Worm (Caenorhabditis elegans): Measurements from ENCODE around the gene Y61A9LA.1.

Y61A9LA.1 gene

ce11 chrV:4615802-4616201 is 30.7 kb downstream of the Y61A9LA.1 start, which contains the start of the genes Y61A9LA.10 and F54D11.4:
Y61A9LA.10 (minus strand) TSS chrV:4615817.
F54D11.4 (plus strand) TSS chrV:4616151.
- TF ChIP-seq nfya-1 (tag; optimal IDR thresholded peaks at IDR 0.05), result peak; percentile 13
- TF ChIP-seq unc-86 (tag; optimal IDR thresholded peaks at IDR 0.05), result peak; percentile 42
- TF ChIP-seq mec-3 (tag; optimal IDR thresholded peaks at IDR 0.05; ENCODE audit: borderline replicate concordance), result no peak
- TF ChIP-seq ceh-34 (tag; optimal IDR thresholded peaks at IDR 0.05), result no peak
- TF ChIP-seq unc-42 (tag; optimal IDR thresholded peaks at IDR 0.05), result peak; percentile 4
- peak; percentile 13 for TF ChIP-seq npax-4 (tag; optimal IDR thresholded peaks at IDR 0.05)
- TF ChIP-seq fkh-10 (GFP tag; optimal IDR thresholded peaks at IDR 0.05), result no peak
- TF ChIP-seq ceh-48 (tag; optimal IDR thresholded peaks at IDR 0.05), result peak; percentile 25
- no peak for TF ChIP-seq tbx-2 (tag; optimal IDR thresholded peaks at IDR 0.05)
- TF ChIP-seq syd-9 (tag; optimal IDR thresholded peaks at IDR 0.05), result no peak
- no peak for TF ChIP-seq unc-55 (GFP tag; optimal IDR thresholded peaks at IDR 0.05)
- no peak for TF ChIP-seq ttx-3 (tag; optimal IDR thresholded peaks at IDR 0.05)
- no peak for TF ChIP-seq pha-4 (tag; optimal IDR thresholded peaks at IDR 0.05)
- TF ChIP-seq elt-2 (tag; optimal IDR thresholded peaks at IDR 0.05), result peak; percentile 33
- no peak for TF ChIP-seq ceh-6 (GFP tag; optimal IDR thresholded peaks at IDR 0.05)
- TF ChIP-seq fkh-6 (tag; optimal IDR thresholded peaks at IDR 0.05), result no peak
- peak; percentile 8 for TF ChIP-seq ceh-31 (tag; optimal IDR thresholded peaks at IDR 0.05)
- no peak for TF ChIP-seq ceh-19 (GFP tag; optimal IDR thresholded peaks at IDR 0.05)
- TF ChIP-seq madf-2 (tag; optimal IDR thresholded peaks at IDR 0.05), result no peak
- no peak for TF ChIP-seq dmd-4 (tag; optimal IDR thresholded peaks at IDR 0.05; ENCODE audit: borderline replicate concordance)
- TF ChIP-seq pros-1 (tag; optimal IDR thresholded peaks at IDR 0.05), result no peak
- no peak for TF ChIP-seq ref-2 (tag; optimal IDR thresholded peaks at IDR 0.05)
- no peak for TF ChIP-seq dve-1 (tag; optimal IDR thresholded peaks at IDR 0.05)
- no peak for TF ChIP-seq K09A11.1 (tag; optimal IDR thresholded peaks at IDR 0.05; ENCODE audit: insufficient read depth)

- TF ChIP-seq ceh-2 (tag; optimal IDR thresholded peaks at IDR 0.05) (no peak), tbx-2 (tag; optimal IDR thresholded peaks at IDR 0.05) (peak; percentile 28)
Measured at ce11 chrV:4617260-4617659, 32.2 kb downstream of the Y61A9LA.1 start, which contains the start of gene sumv-2. sumv-2 (plus strand) TSS chrV:4617560.

DNA sequence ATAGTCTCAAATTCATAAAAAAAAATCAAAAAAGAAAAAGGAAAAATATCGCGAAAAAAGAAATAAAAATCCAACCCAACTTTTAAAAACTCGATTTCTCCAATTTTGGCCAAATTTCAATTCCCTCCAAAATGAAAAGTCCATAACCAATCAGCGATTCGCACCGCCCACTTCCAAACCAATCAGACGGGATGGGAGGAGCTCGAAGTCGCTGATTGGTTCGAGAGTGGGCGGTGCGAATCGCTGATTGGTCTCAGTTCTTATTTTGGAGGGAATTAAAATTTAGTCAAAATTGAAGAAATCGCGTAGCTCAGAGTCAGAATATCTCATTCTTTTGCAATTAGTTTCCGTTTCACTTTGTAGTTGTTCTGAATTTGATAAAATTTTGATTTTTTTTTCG is 38.4 kb downstream of the Y61A9LA.1 start:
- TF ChIP-seq elt-2 (tag; optimal IDR thresholded peaks at IDR 0.05) (no peak), nfya-1 (tag; optimal IDR thresholded peaks at IDR 0.05) (peak; percentile 97)

ce11 chrV:4624717-4625116 is 39.6 kb downstream of the Y61A9LA.1 start:
- TF ChIP-seq nfya-1 (tag; optimal IDR thresholded peaks at IDR 0.05) (peak; percentile 90), tbx-2 (tag; optimal IDR thresholded peaks at IDR 0.05) (no peak)

- no peak for TF ChIP-seq nhr-11 (tag; optimal IDR thresholded peaks at IDR 0.05)
- no peak for TF ChIP-seq lim-6 (tag; optimal IDR thresholded peaks at IDR 0.05)
- no peak for TF ChIP-seq F13H6.1 (tag; optimal IDR thresholded peaks at IDR 0.05)
- no peak for TF ChIP-seq ama-1 (optimal IDR thresholded peaks at IDR 0.05)
- TF ChIP-seq ceh-31 (tag; optimal IDR thresholded peaks at IDR 0.05), result no peak
- no peak for TF ChIP-seq ceh-24 (tag; optimal IDR thresholded peaks at IDR 0.05)
- no peak for TF ChIP-seq K09A11.1 (tag; optimal IDR thresholded peaks at IDR 0.05; ENCODE audit: insufficient read depth)
Measured at ce11 chrV:4626344-4626743, 41.2 kb downstream of the Y61A9LA.1 start.

- TF ChIP-seq rnt-1 (tag; optimal IDR thresholded peaks at IDR 0.05) (peak; percentile 56), npax-4 (tag; optimal IDR thresholded peaks at IDR 0.05) (no peak), syd-9 (tag; optimal IDR thresholded peaks at IDR 0.05) (no peak)
Measured at ce11 chrV:4628517-4628930, 43.4 kb downstream of the Y61A9LA.1 start, which contains the start of gene pmt-2. pmt-2 (plus strand) TSS chrV:4628580.
